Worm (Caenorhabditis elegans) whole organism, L1 larva: ENCODE data around the gene D1044.7.

Source experiments
- ceh-63 ChIP-seq: fragments of 200-800 bp; sonication (Bioruptor generic); optimal IDR thresholded peaks from 2 replicates; lab custom pipeline; 2018; ENCODE audit warnings: mild to moderate bottlenecking, missing genetic modification characterization, missing compliant biosample characterization
- elt-2 ChIP-seq: sonication (generic microtip); optimal IDR thresholded peaks from 2 replicates; lab custom pipeline; 2016; ENCODE audit warnings: missing genetic modification characterization, mild to moderate bottlenecking, inconsistent platforms, missing compliant biosample characterization, missing genetic modification reagents
- hpl-2 ChIP-seq: fragments of 150-350 bp; optimal IDR thresholded peaks from 2 replicates; lab custom pipeline; 2014; ENCODE audit warnings: missing biosample characterization, missing genetic modification reagents, missing genetic modification characterization
- mep-1 ChIP-seq: fragments of 150-350 bp; optimal IDR thresholded peaks from 2 replicates; lab custom pipeline; 2014; ENCODE audit warnings: missing biosample characterization, missing genetic modification characterization
- nhr-12 ChIP-seq: sonication (generic microtip); optimal IDR thresholded peaks from 2 replicates; lab custom pipeline; 2017; ENCODE audit warnings: missing biosample characterization, missing genetic modification characterization
- nhr-237 ChIP-seq: fragments of 150-350 bp; optimal IDR thresholded peaks from 2 replicates; lab custom pipeline; 2014; ENCODE audit warnings: missing biosample characterization, missing genetic modification characterization
- rnt-1 ChIP-seq: sonication (generic microtip); optimal IDR thresholded peaks from 2 replicates; lab custom pipeline; 2016; ENCODE audit warnings: mild to moderate bottlenecking, missing genetic modification characterization, moderate library complexity, missing compliant biosample characterization
- tbx-2 ChIP-seq: sonication (generic microtip); optimal IDR thresholded peaks from 2 replicates; lab custom pipeline; 2016; ENCODE audit warnings: missing genetic modification characterization, missing compliant biosample characterization

DNA sequence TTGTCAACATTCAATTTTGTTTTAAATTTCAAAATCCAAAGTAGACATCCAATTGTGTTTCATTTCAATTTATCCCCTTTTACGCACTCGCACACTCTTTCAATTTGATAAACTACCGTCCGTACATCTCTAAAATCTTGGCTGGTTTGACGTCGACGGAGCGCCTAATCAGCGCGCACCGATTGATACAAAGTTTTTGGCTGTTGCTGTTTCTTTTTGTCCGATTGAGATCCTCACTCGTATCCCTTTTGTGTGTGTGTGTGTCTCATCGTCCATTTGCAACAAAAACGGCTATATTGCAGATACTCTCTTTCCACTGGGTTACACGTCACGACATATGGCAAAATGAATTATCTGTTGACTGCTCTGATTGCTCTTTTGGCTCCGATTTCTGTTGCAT, 34.4 kb downstream of the D1044.7 start, which contains the start of gene lon-1:
- no peak for TF ChIP-seq tbx-2
- TF ChIP-seq nhr-12 (tag; lab: Kevin White, UChicago): no peak
- no peak for TF ChIP-seq elt-2 (tag; lab: Kevin White, UChicago)
- TF ChIP-seq ceh-63 (GFP tag; lab: Kevin White, UChicago): no peak
- no peak for TF ChIP-seq hpl-2
- TF ChIP-seq nhr-237 (tag; lab: Kevin White, UChicago): no peak
- no peak for TF ChIP-seq mep-1 (tag; lab: Kevin White, UChicago)
- no peak for TF ChIP-seq rnt-1 (tag; lab: Kevin White, UChicago)
